Fruit fly (Drosophila melanogaster) whole organism, embryonic: ENCODE results near the gene Gr28a.

Experiments
- Antp ChIP-seq: fragments of 200-800 bp; sonication (Bioruptor generic); optimal IDR thresholded peaks from 3 replicates; lab custom pipeline; 2016; ENCODE audit warnings: missing biosample characterization, missing genetic modification characterization
- Atf3 ChIP-seq: fragments of 200-800 bp; sonication (Bioruptor generic); optimal IDR thresholded peaks from 3 replicates; lab custom pipeline; 2016; ENCODE audit warnings: missing biosample characterization, missing genetic modification characterization
- Awh ChIP-seq: fragments of 200-800 bp; sonication (Bioruptor generic); IDR thresholded peaks from 2 replicates; pipeline ENCODE4, ENCODE4 v1.3.6; 2022; ENCODE audit warnings: missing biosample characterization, missing genetic modification characterization
- CG11085 ChIP-seq: fragments of 200-800 bp; sonication (Bioruptor generic); IDR thresholded peaks from 2 replicates; pipeline ENCODE4 v1.3.6; 2022; ENCODE audit warnings: missing biosample characterization, missing genetic modification characterization
- CG11560 ChIP-seq: fragments of 200-800 bp; sonication (Bioruptor generic); IDR thresholded peaks from 3 replicates; pipeline ENCODE4 v1.3.6; 2022; ENCODE audit warnings: missing biosample characterization, missing genetic modification characterization
- CG12104 ChIP-seq: fragments of 200-800 bp; sonication (Bioruptor generic); optimal IDR thresholded peaks from 3 replicates; lab custom pipeline; 2016; ENCODE audit warnings: missing biosample characterization, missing genetic modification characterization
- CG12155 ChIP-seq: fragments of 200-800 bp; sonication (Bioruptor generic); optimal IDR thresholded peaks from 3 replicates; lab custom pipeline; 2016; ENCODE audit warnings: missing biosample characterization, missing genetic modification characterization
- CG13287 ChIP-seq: fragments of 200-800 bp; sonication (Bioruptor generic); IDR thresholded peaks from 2 replicates; pipeline ENCODE4 v1.3.6; 2022; ENCODE audit warnings: missing biosample characterization, missing genetic modification characterization; ENCODE audit not compliant: partially characterized antibody
- CG13296 ChIP-seq: fragments of 200-800 bp; sonication (Bioruptor generic); optimal IDR thresholded peaks from 3 replicates; lab custom pipeline; 2018; ENCODE audit warnings: missing biosample characterization, mild to moderate bottlenecking, missing genetic modification characterization
- CG15479 ChIP-seq: fragments of 200-800 bp; sonication (Bioruptor generic); optimal IDR thresholded peaks from 3 replicates; lab custom pipeline; 2019; ENCODE audit warnings: missing biosample characterization, mild to moderate bottlenecking, missing genetic modification characterization, moderate library complexity
- CG17361 ChIP-seq: fragments of 200-800 bp; sonication (Bioruptor generic); IDR thresholded peaks from 3 replicates; pipeline ENCODE4 v1.3.6; 2022; ENCODE audit warnings: missing biosample characterization, missing genetic modification characterization
- CG18262 ChIP-seq: fragments of 200-800 bp; optimal IDR thresholded peaks from 3 replicates; lab custom pipeline; 2019; ENCODE audit warnings: missing biosample characterization, mild to moderate bottlenecking, missing genetic modification characterization, moderate library complexity
- CG3065 ChIP-seq: fragments of 200-800 bp; sonication (Bioruptor generic); optimal IDR thresholded peaks from 2 replicates; lab custom pipeline; 2016; ENCODE audit warnings: missing biosample characterization, missing genetic modification characterization
- CG34422 ChIP-seq: fragments of 200-800 bp; sonication (Bioruptor generic); IDR thresholded peaks from 3 replicates; pipeline ENCODE4 v1.3.6; 2022; ENCODE audit warnings: missing biosample characterization, missing genetic modification characterization
- CG4404 ChIP-seq: fragments of 200-800 bp; sonication (Bioruptor generic); IDR thresholded peaks from 2 replicates; pipeline ENCODE4 v1.3.6; 2022; ENCODE audit warnings: missing biosample characterization, missing genetic modification characterization
- CG5180 ChIP-seq: fragments of 200-800 bp; sonication (Bioruptor generic); optimal IDR thresholded peaks from 3 replicates; lab custom pipeline; 2017; ENCODE audit warnings: missing biosample characterization, missing genetic modification characterization, mild to moderate bottlenecking, moderate library complexity, missing genetic modification reagents
- CG6689 ChIP-seq: fragments of 200-800 bp; sonication (Bioruptor generic); IDR thresholded peaks from 2 replicates; pipeline ENCODE4 v1.3.6; 2022; ENCODE audit warnings: missing biosample characterization, missing genetic modification characterization
- CG7556 ChIP-seq: fragments of 200-800 bp; sonication (Bioruptor generic); optimal IDR thresholded peaks from 2 replicates; lab custom pipeline; 2017; ENCODE audit warnings: missing biosample characterization, mild to moderate bottlenecking, missing genetic modification characterization
- CG7839 ChIP-seq: fragments of 200-800 bp; sonication (Bioruptor generic); optimal IDR thresholded peaks from 3 replicates; lab custom pipeline; 2018; ENCODE audit warnings: missing biosample characterization, mild to moderate bottlenecking, missing genetic modification characterization, moderate library complexity
- CG9609 ChIP-seq: fragments of 200-800 bp; sonication (Bioruptor generic); optimal IDR thresholded peaks from 3 replicates; lab custom pipeline; 2016; ENCODE audit warnings: missing biosample characterization, missing genetic modification characterization
- CG9727 ChIP-seq: fragments of 200-800 bp; sonication (Bioruptor generic); optimal IDR thresholded peaks from 3 replicates; lab custom pipeline; 2017; ENCODE audit warnings: missing biosample characterization, mild to moderate bottlenecking, missing genetic modification characterization
- CG9876 ChIP-seq: fragments of 200-800 bp; sonication (Bioruptor generic); optimal IDR thresholded peaks from 2 replicates; lab custom pipeline; 2016; ENCODE audit warnings: missing biosample characterization, missing genetic modification characterization
- Chrac-16 ChIP-seq: fragments of 200-800 bp; sonication (Bioruptor generic); optimal IDR thresholded peaks from 3 replicates; lab custom pipeline; 2016; ENCODE audit warnings: missing biosample characterization, missing genetic modification characterization
- Dbx ChIP-seq: fragments of 200-800 bp; sonication (Bioruptor generic); IDR thresholded peaks from 3 replicates; pipeline ENCODE4 v1.3.6; 2022; ENCODE audit warnings: missing biosample characterization, missing genetic modification characterization
- E2f1 ChIP-seq: fragments of 200-800 bp; sonication (Bioruptor generic); IDR thresholded peaks from 2 replicates; pipeline ENCODE4 v1.3.6; 2022; ENCODE audit warnings: missing biosample characterization, missing genetic modification characterization
- ERR ChIP-seq: fragments of 200-800 bp; sonication (Bioruptor generic); optimal IDR thresholded peaks from 2 replicates; lab custom pipeline; 2016; ENCODE audit warnings: missing biosample characterization, missing genetic modification characterization
- Elba2 ChIP-seq: fragments of 200-800 bp; sonication (Bioruptor generic); optimal IDR thresholded peaks from 3 replicates; lab custom pipeline; 2016; ENCODE audit warnings: missing biosample characterization, missing genetic modification characterization
- Ets65A ChIP-seq: fragments of 200-800 bp; sonication (Bioruptor generic); peaks from one replicate; lab custom pipeline; 2016; ENCODE audit warnings: missing biosample characterization, missing genetic modification characterization
- GATAe ChIP-seq: fragments of 200-800 bp; sonication (Bioruptor generic); conservative IDR thresholded peaks from 2 replicates; pipeline ENCODE4 v1.3.6; 2022; ENCODE audit warnings: missing biosample characterization, missing genetic modification characterization
- HHEX ChIP-seq: fragments of 200-800 bp; sonication (Bioruptor generic); optimal IDR thresholded peaks from 3 replicates; lab custom pipeline; 2017; ENCODE audit warnings: missing biosample characterization, mild to moderate bottlenecking, missing genetic modification characterization, missing genetic modification reagents
- Hr3 ChIP-seq: fragments of 200-800 bp; sonication (Bioruptor generic); optimal IDR thresholded peaks from 3 replicates; lab custom pipeline; 2016; ENCODE audit warnings: missing biosample characterization, missing genetic modification characterization
- Meics ChIP-seq: fragments of 200-800 bp; sonication (Bioruptor generic); optimal IDR thresholded peaks from 2 replicates; lab custom pipeline; 2017; ENCODE audit warnings: missing biosample characterization, mild to moderate bottlenecking, missing genetic modification characterization
- NK7.1 ChIP-seq: fragments of 200-800 bp; sonication (Bioruptor generic); optimal IDR thresholded peaks from 3 replicates; lab custom pipeline; 2016; ENCODE audit warnings: missing biosample characterization, missing genetic modification characterization
- NfI ChIP-seq: fragments of 200-800 bp; sonication (Bioruptor generic); optimal IDR thresholded peaks from 3 replicates; lab custom pipeline; 2018; ENCODE audit warnings: missing biosample characterization, mild to moderate bottlenecking, missing genetic modification characterization, moderate library complexity
- Sox100B ChIP-seq: fragments of 200-800 bp; sonication (Bioruptor generic); optimal IDR thresholded peaks from 3 replicates; lab custom pipeline; 2018; ENCODE audit warnings: missing biosample characterization, mild to moderate bottlenecking, missing genetic modification characterization
- Xrp1 ChIP-seq: fragments of 200-800 bp; sonication (Bioruptor generic); IDR thresholded peaks from 2 replicates; pipeline ENCODE4 v1.3.6; 2022; ENCODE audit warnings: missing biosample characterization, missing genetic modification characterization
- bowl ChIP-seq: fragments of 200-800 bp; sonication (Bioruptor generic); IDR thresholded peaks from 2 replicates; pipeline ENCODE4 v1.3.6; 2022; ENCODE audit warnings: missing biosample characterization, missing genetic modification characterization
- bsh ChIP-seq, 2 experiments: fragments of 200-800 bp; sonication (Bioruptor generic); optimal IDR thresholded peaks; 2 replicates each; lab custom pipeline; 2017 to 2018; ENCODE audit warnings: mild to moderate bottlenecking in 2 of 2, missing biosample characterization in 2 of 2, missing genetic modification characterization in 2 of 2, moderate library complexity in 1 of 2
- gro ChIP-seq: fragments of 200-800 bp; sonication (Bioruptor generic); optimal IDR thresholded peaks from 2 replicates; lab custom pipeline; 2016; ENCODE audit warnings: missing biosample characterization, missing genetic modification characterization
- ken ChIP-seq: fragments of 200-800 bp; sonication (Bioruptor generic); IDR thresholded peaks from 3 replicates; pipeline ENCODE4 v1.3.6; 2022; ENCODE audit warnings: missing biosample characterization, missing genetic modification characterization
- p53 ChIP-seq: fragments of 200-800 bp; sonication (Bioruptor generic); optimal IDR thresholded peaks from 2 replicates; lab custom pipeline; 2016; ENCODE audit warnings: missing biosample characterization, missing genetic modification characterization
- pros ChIP-seq: fragments of 200-800 bp; sonication (Bioruptor generic); optimal IDR thresholded peaks from 3 replicates; lab custom pipeline; 2019; ENCODE audit warnings: missing biosample characterization, mild to moderate bottlenecking, missing genetic modification characterization, moderate library complexity
- pum ChIP-seq: fragments of 200-800 bp; sonication (Bioruptor generic); optimal IDR thresholded peaks from 2 replicates; lab custom pipeline; 2016; ENCODE audit warnings: missing biosample characterization, missing genetic modification characterization
- ro ChIP-seq: fragments of 200-800 bp; sonication (Bioruptor generic); IDR thresholded peaks from 2 replicates; pipeline ENCODE4 v1.3.6; 2022; ENCODE audit warnings: missing biosample characterization, missing genetic modification characterization
- ssp ChIP-seq: fragments of 200-800 bp; sonication (Bioruptor generic); IDR thresholded peaks from 2 replicates; pipeline ENCODE4 v1.3.6; 2022; ENCODE audit warnings: missing biosample characterization, missing genetic modification characterization
- sug ChIP-seq: fragments of 200-800 bp; optimal IDR thresholded peaks from 2 replicates; lab custom pipeline; 2019; ENCODE audit warnings: missing biosample characterization, mild to moderate bottlenecking, missing genetic modification characterization, moderate library complexity
- tx ChIP-seq: fragments of 200-800 bp; sonication (Bioruptor generic); optimal IDR thresholded peaks from 2 replicates; lab custom pipeline; 2016; ENCODE audit warnings: missing biosample characterization, missing genetic modification characterization
- wek ChIP-seq: fragments of 200-800 bp; sonication (Bioruptor generic); optimal IDR thresholded peaks from 3 replicates; lab custom pipeline; 2018; ENCODE audit warnings: missing biosample characterization, mild to moderate bottlenecking, missing genetic modification characterization, moderate library complexity
- zen ChIP-seq: fragments of 200-800 bp; sonication (Bioruptor generic); optimal IDR thresholded peaks from 3 replicates; lab custom pipeline; 2018; ENCODE audit warnings: missing biosample characterization, mild to moderate bottlenecking, missing genetic modification characterization, moderate library complexity

The Gr28a gene

dm6 chr2L:7420305-7421287, 33.4 kb downstream of the Gr28a start (continued):
- TF ChIP-seq CG12104 (no peak), Meics (GFP tag; lab: Kevin White, UChicago) (peak; percentile 83), Xrp1 (GFP tag; lab: Robert Waterston, UW) (peak; percentile 65), Sox100B (GFP tag; lab: Kevin White, UChicago) (no peak), CG13296 (peak; percentile 29), p53 (GFP tag; lab: Kevin White, UChicago) (no peak), ssp (no peak), CG34422 (peak; percentile 52; the same call in 2 of the 3 replicates), gro (GFP tag; lab: Kevin White, UChicago) (peak; percentile 67), Awh (GFP tag; lab: Robert Waterston, UW) (0 out of 2 replicates have a peak, but pooled peaks have one; percentile 21), CG18262 (tag; lab: Kevin White, UChicago) (peak; percentile 47), CG9609 (peak; percentile 76), sug (tag; lab: Kevin White, UChicago) (no peak), CG13287 (GFP tag; lab: Robert Waterston, UW) (no peak), Chrac-16 (peak; percentile 63), Atf3 (GFP tag; lab: Kevin White, UChicago) (peak; percentile 7), Antp (peak; percentile 78), wek (GFP tag; lab: Kevin White, UChicago) (no peak), CG7839 (tag; lab: Kevin White, UChicago) (peak; percentile 73), Hr3 (GFP tag; lab: Kevin White, UChicago) (peak; percentile 58), GATAe (GFP tag; lab: Robert Waterston, UW) (no peak), bowl (no peak), zen (no peak), Ets65A (GFP tag; lab: Kevin White, UChicago) (peak; percentile 91), CG4404 (GFP tag; lab: Robert Waterston, UW) (peak; percentile 58), CG11085 (GFP tag; lab: Robert Waterston, UW) (peak; percentile 48; the same call in 1 of the 2 replicates), CG9727 (peak; percentile 75), CG7556 (GFP tag; lab: Kevin White, UChicago) (peak; percentile 78), ro (GFP tag; lab: Robert Waterston, UW) (no peak), NfI (GFP tag; lab: Kevin White, UChicago) (peak; percentile 51), tx (GFP tag; lab: Kevin White, UChicago) (peak; percentile 68), bsh (GFP tag; optimal IDR thresholded peaks at IDR 0.05; lab: Kevin White, UChicago) (peak; percentile 38), CG11560 (tag; lab: Robert Waterston, UW) (peak; percentile 43; the same call in 1 of the 3 replicates), Dbx (GFP tag; lab: Robert Waterston, UW) (peak; percentile 88), ERR (peak; percentile 69), ken (GFP tag; lab: Robert Waterston, UW) (peak; percentile 30; the same call in 1 of the 3 replicates), Elba2 (GFP tag; lab: Kevin White, UChicago) (no peak), CG15479 (no peak), CG9876 (GFP tag; lab: Kevin White, UChicago) (peak; percentile 77), CG3065 (GFP tag; lab: Kevin White, UChicago) (no peak), CG6689 (GFP tag; lab: Robert Waterston, UW) (peak; percentile 52), CG17361 (GFP tag; lab: Robert Waterston, UW) (peak; percentile 47; the same call in 1 of the 3 replicates), CG12155 (peak; percentile 40), pum (GFP tag; lab: Kevin White, UChicago) (peak; percentile 2), NK7.1 (GFP tag; lab: Kevin White, UChicago) (peak; percentile 50), CG5180 (GFP tag; lab: Kevin White, UChicago) (no peak), HHEX (GFP tag; lab: Kevin White, UChicago) (peak; percentile 49), pros (no peak), E2f1 (GFP tag; lab: Robert Waterston, UW) (peak; percentile 58)
